Worm (Caenorhabditis elegans) whole organism, L3 larva: Measurements from ENCODE around the gene rop-1.
A peak's percentile ranks its signal among the peaks of the same experiment; 100 is the strongest.

Experiments used
- ceh-9 ChIP-seq: sonication (generic microtip); optimal IDR thresholded peaks from 2 replicates; lab custom pipeline; 2018; ENCODE audit warnings: missing biosample characterization, missing genetic modification characterization
- egl-27 ChIP-seq: sonication (generic microtip); optimal IDR thresholded peaks from 4 replicates; lab custom pipeline; 2017; ENCODE audit warnings: missing biosample characterization, missing genetic modification reagents, missing genetic modification characterization
- elt-1 ChIP-seq: fragments of 150-350 bp; optimal IDR thresholded peaks from 2 replicates; lab custom pipeline; 2014; ENCODE audit warnings: missing biosample characterization, missing genetic modification characterization
- nhr-28 ChIP-seq: fragments of 150-350 bp; optimal IDR thresholded peaks from 2 replicates; lab custom pipeline; 2014; ENCODE audit warnings: missing biosample characterization, missing genetic modification characterization
- nhr-76 ChIP-seq: fragments of 150-350 bp; sonication (generic microtip); optimal IDR thresholded peaks from 5 replicates; lab custom pipeline; 2014; ENCODE audit warnings: missing biosample characterization, missing genetic modification characterization
- pha-4 ChIP-seq: fragments of 150-350 bp; optimal IDR thresholded peaks from 2 replicates; lab custom pipeline; 2014; ENCODE audit warnings: missing biosample characterization, missing genetic modification reagents, missing genetic modification characterization
- pqm-1 ChIP-seq: fragments of 150-350 bp; optimal IDR thresholded peaks from 2 replicates; lab custom pipeline; 2017; ENCODE audit warnings: missing biosample characterization, missing genetic modification characterization, inconsistent platforms

DNA sequence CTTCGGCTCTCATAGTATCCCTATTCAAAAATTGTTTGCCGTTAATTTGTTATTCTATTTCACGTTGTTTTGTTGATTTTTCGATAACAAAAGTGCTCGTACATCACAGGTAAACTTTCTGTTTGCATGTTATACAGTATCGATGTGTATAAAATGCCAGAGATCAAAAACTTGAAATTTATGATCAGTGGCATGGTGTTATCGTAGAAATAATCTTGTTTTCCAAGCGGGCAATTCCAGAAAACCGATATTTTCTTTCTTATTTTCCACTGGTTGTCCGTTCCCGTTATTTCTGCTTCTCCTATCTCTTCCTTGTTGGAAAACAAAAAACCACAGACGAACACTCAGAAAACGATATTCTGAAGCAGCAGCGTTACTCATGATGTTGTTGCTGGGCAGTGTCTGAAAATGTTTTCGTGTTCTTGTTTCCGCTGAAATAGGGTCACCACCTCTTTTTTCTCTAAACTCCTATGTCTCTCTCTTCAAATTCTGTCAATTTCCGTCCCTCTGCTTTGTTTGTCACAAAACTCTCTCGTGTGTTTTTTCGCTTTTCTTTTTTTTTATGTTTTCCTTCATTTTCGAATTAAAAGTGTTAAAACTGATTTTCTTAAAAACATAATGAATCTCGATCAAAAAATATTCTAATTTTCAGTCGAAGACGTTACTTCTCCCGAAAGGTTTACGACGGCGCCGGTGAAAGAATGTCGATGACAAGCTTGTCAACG is 6.4 kb downstream of the rop-1 start, which contains the start of gene akt-1:
- no peak for TF ChIP-seq elt-1
- TF ChIP-seq nhr-76, result no peak
- no peak for TF ChIP-seq nhr-28 (tag; lab: Kevin White, UChicago)
- peak; percentile 1 for TF ChIP-seq pha-4 (tag; lab: Kevin White, UChicago)
- TF ChIP-seq pqm-1, result peak; percentile 77
- no peak for TF ChIP-seq ceh-9 (tag; lab: Kevin White, UChicago)
- no peak for TF ChIP-seq egl-27 (tag; lab: Kevin White, UChicago)
